Fruit fly (Drosophila melanogaster) whole organism, wandering third instar larva: ENCODE measurements around the gene Fkbp39.

Experiments
- Abd-B ChIP-seq: fragments of >200 bp; optimal IDR thresholded peaks from 2 replicates; lab custom pipeline; 2017; ENCODE audit warnings: missing biosample characterization, missing genetic modification characterization
- Dif ChIP-seq: fragments of 200-275, 200-300 bp; sonication (Bioruptor generic); optimal IDR thresholded peaks from 2 replicates; lab custom pipeline; 2018; ENCODE audit warnings: missing biosample characterization, missing genetic modification characterization; ENCODE audit not compliant: partially characterized antibody
- Hnf4 ChIP-seq: fragments of 200-800 bp; sonication (Bioruptor generic); optimal IDR thresholded peaks from 2 replicates; lab custom pipeline; 2016; ENCODE audit warnings: missing biosample characterization, mild to moderate bottlenecking, missing genetic modification characterization
- Myc ChIP-seq: fragments of >200 bp; optimal IDR thresholded peaks from 2 replicates; lab custom pipeline; 2017
- N ChIP-seq: fragments of >200 bp; optimal IDR thresholded peaks from 2 replicates; lab custom pipeline; 2018; ENCODE audit warnings: missing biosample characterization, missing external identifiers, missing genetic modification characterization
- Sp1 ChIP-seq: fragments of 200-800 bp; sonication (Bioruptor generic); optimal IDR thresholded peaks from 3 replicates; lab custom pipeline; 2019; ENCODE audit warnings: missing biosample characterization, mild to moderate bottlenecking, missing genetic modification characterization, moderate library complexity
- ey ChIP-seq: fragments of 200-800 bp; sonication (Bioruptor generic); optimal IDR thresholded peaks from 2 replicates; lab custom pipeline; 2016; ENCODE audit warnings: missing biosample characterization, missing genetic modification characterization
- h ChIP-seq: fragments of 200-800 bp; sonication (Bioruptor generic); optimal IDR thresholded peaks from 3 replicates; lab custom pipeline; 2016; ENCODE audit warnings: missing biosample characterization, mild to moderate bottlenecking, missing genetic modification characterization
- lola ChIP-seq: fragments of >200 bp; optimal IDR thresholded peaks from 2 replicates; lab custom pipeline; 2017; ENCODE audit warnings: missing biosample characterization, missing genetic modification characterization
- pan ChIP-seq: fragments of >200 bp; optimal IDR thresholded peaks from 2 replicates; lab custom pipeline; 2017
- tai ChIP-seq: sonication (Bioruptor generic); optimal IDR thresholded peaks from 2 replicates; lab custom pipeline; 2016; ENCODE audit warnings: missing biosample characterization, missing genetic modification characterization
- usp ChIP-seq: fragments of >200 bp; optimal IDR thresholded peaks from 2 replicates; lab custom pipeline; 2017; ENCODE audit warnings: missing biosample characterization, missing genetic modification characterization

DNA sequence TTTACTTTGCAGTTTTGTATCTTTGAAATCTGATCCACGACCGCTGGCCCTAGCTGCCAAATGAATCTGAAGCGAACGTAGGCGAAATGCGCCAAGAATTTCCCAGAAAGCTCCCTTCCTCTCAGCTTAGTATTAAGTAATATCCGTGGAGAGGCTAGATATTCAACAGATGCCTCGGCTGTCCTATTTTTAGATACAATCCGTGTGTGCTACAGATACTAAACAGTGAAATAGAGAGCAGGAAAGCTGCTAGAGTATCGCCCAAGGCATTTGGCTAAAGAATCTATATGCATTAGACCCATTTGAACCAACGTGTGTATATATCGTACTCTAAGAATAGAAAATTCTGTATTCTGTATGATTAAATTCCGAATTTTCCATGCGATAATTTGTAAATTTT is 50.6 kb downstream of the Fkbp39 start:
- no peak for TF ChIP-seq Myc (lab: Kevin White, UChicago)
- TF ChIP-seq Hnf4, result no peak
- TF ChIP-seq Abd-B (GFP tag; lab: Kevin White, UChicago), result no peak
- TF ChIP-seq lola (GFP tag; lab: Kevin White, UChicago), result no peak
- no peak for TF ChIP-seq Sp1 (GFP tag; lab: Kevin White, UChicago)
- no peak for TF ChIP-seq usp (GFP tag; lab: Kevin White, UChicago)
- TF ChIP-seq pan (lab: Kevin White, UChicago), result no peak
- TF ChIP-seq Dif (GFP tag; lab: Kevin White, UChicago), result no peak
- no peak for TF ChIP-seq h
- TF ChIP-seq N (GFP tag; lab: Kevin White, UChicago), result no peak
- TF ChIP-seq ey (GFP tag; lab: Kevin White, UChicago), result no peak
- no peak for TF ChIP-seq tai (GFP tag; lab: Kevin White, UChicago)
